Fruit fly (Drosophila melanogaster) whole organism, embryonic: ENCODE data around the gene CG14105.

Source experiments
- CG11560 ChIP-seq: fragments of 200-800 bp; sonication (Bioruptor generic); IDR thresholded peaks from 3 replicates; pipeline ENCODE4 v1.3.6; 2022; ENCODE audit warnings: missing biosample characterization, missing genetic modification characterization
- CG17912 ChIP-seq: fragments of 200-800 bp; sonication (Bioruptor generic); optimal IDR thresholded peaks from 2 replicates; lab custom pipeline; 2018; ENCODE audit warnings: missing biosample characterization, mild to moderate bottlenecking, missing genetic modification characterization
- CG6765 ChIP-seq: fragments of 200-800 bp; sonication (Bioruptor generic); optimal IDR thresholded peaks from 3 replicates; lab custom pipeline; 2017; ENCODE audit warnings: missing biosample characterization, mild to moderate bottlenecking, missing genetic modification characterization
- Tbp ChIP-seq: fragments of >200 bp; optimal IDR thresholded peaks from 2 replicates; lab custom pipeline; 2018; ENCODE audit warnings: missing biosample characterization, missing genetic modification characterization
- amos ChIP-seq: fragments of 200-800 bp; sonication (Bioruptor generic); IDR thresholded peaks from 2 replicates; pipeline ENCODE4 v1.3.6; 2022; ENCODE audit warnings: missing biosample characterization, missing genetic modification characterization; ENCODE audit not compliant: partially characterized antibody
- da ChIP-seq: fragments of 200-800 bp; sonication (Bioruptor generic); optimal IDR thresholded peaks from 2 replicates; lab custom pipeline; 2016; ENCODE audit warnings: missing biosample characterization, missing genetic modification characterization
- dysf ChIP-seq: fragments of 200-800 bp; sonication (Bioruptor generic); IDR thresholded peaks from 3 replicates; pipeline ENCODE4 v1.3.6; 2022; ENCODE audit warnings: missing biosample characterization, missing genetic modification characterization
- otp ChIP-seq: fragments of 200-800 bp; sonication (Bioruptor generic); IDR thresholded peaks from 3 replicates; pipeline ENCODE4, ENCODE4 v1.3.6; 2022; ENCODE audit warnings: missing biosample characterization, missing genetic modification characterization
- phol ChIP-seq: fragments of 200-800 bp; sonication (Bioruptor generic); optimal IDR thresholded peaks from 3 replicates; lab custom pipeline; 2018; ENCODE audit warnings: missing biosample characterization, mild to moderate bottlenecking, missing genetic modification characterization, moderate library complexity
- sens ChIP-seq: fragments of 200-800 bp; sonication (Bioruptor generic); peaks from one replicate; lab custom pipeline; 2016; ENCODE audit warnings: missing biosample characterization, missing genetic modification characterization
- sisA ChIP-seq: fragments of 200-800 bp; sonication (Bioruptor generic); IDR thresholded peaks from 2 replicates; pipeline ENCODE4 v1.3.6; 2022; ENCODE audit warnings: missing biosample characterization, missing genetic modification characterization
- tup ChIP-seq: fragments of 200-800 bp; sonication (Bioruptor generic); optimal IDR thresholded peaks from 2 replicates; lab custom pipeline; 2016; ENCODE audit warnings: missing biosample characterization, mild to moderate bottlenecking, missing genetic modification characterization, moderate library complexity

DNA sequence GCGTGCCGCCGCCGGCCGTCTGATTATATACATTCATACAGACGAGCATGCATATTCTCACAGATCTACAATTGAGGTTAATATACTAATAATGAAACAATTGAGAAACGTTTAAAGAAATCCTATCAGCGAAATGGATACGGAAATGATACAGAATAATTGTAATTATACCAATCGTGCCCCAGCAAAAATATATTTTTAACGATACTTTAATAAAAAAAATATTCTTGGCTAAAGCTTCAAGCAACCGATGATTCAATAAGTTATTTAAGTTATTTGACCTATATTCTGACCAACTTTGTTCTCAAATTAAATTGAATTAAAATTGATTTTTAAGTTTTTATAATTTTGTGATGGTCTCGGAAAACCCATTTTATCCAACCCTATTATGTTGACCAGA, 49.6 kb upstream of the CG14105 start:
- no peak for TF ChIP-seq dysf (GFP tag; lab: Robert Waterston, UW)
- no peak for TF ChIP-seq tup (GFP tag; lab: Kevin White, UChicago)
- no peak for TF ChIP-seq phol (tag; lab: Kevin White, UChicago)
- no peak for TF ChIP-seq otp (GFP tag; lab: Robert Waterston, UW)
- TF ChIP-seq CG17912 = no peak
- no peak for TF ChIP-seq da (GFP tag; lab: Kevin White, UChicago)
- no peak for TF ChIP-seq sisA
- TF ChIP-seq sens (GFP tag; lab: Kevin White, UChicago) = no peak
- no peak for TF ChIP-seq CG6765
- TF ChIP-seq Tbp (GFP tag; lab: Kevin White, UChicago) = no peak
- TF ChIP-seq amos (GFP tag; lab: Robert Waterston, UW) = no peak
- no peak for TF ChIP-seq CG11560 (tag; lab: Robert Waterston, UW)
